Fruit fly (Drosophila melanogaster): ENCODE data around the gene CG18787.

DNA sequence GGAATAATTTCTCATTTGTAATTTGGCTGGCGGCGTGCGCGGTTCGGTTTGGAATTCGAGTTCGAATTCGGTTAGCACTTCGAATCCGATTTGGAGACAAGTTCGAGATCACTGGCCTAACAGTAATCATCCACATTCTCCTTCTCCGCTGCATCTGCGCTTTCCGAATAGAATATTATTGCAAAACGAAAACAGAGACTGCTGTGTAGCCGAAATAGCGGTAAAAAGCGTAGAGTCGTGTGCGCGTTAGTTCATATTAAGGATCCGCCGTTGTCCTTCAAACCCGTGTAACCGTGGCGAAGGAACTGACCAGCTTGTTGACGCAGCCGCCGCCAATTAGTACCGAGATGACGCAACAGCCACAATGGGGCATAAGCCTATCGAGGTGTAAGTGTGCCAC, 28.3 kb upstream of the CG18787 start, which contains the start of gene dmGlut:
- TF ChIP-seq usp (GFP tag; optimal IDR thresholded peaks at IDR 0.05), result no peak
- TF ChIP-seq CG8478 (optimal IDR thresholded peaks at IDR 0.05), result no peak
- no peak for TF ChIP-seq pan (optimal IDR thresholded peaks at IDR 0.05)
- no peak for TF ChIP-seq psq (optimal IDR thresholded peaks at IDR 0.05)
- no peak for TF ChIP-seq EcR (GFP tag; optimal IDR thresholded peaks at IDR 0.05)

Data from whole organism.